Fruit fly (Drosophila melanogaster) whole organism, embryonic: ENCODE measurements around the gene CG31870.
A peak's percentile ranks its signal among the peaks of the same experiment; 100 is the strongest.

Experiments
- Aef1 ChIP-seq: fragments of 200-800 bp; sonication (Bioruptor generic); IDR thresholded peaks from 3 replicates; pipeline ENCODE4 v1.3.6; 2022; ENCODE audit warnings: missing biosample characterization, missing genetic modification characterization
- CG10565 ChIP-seq: fragments of 200-800 bp; sonication (Bioruptor generic); optimal IDR thresholded peaks from 3 replicates; lab custom pipeline; 2016; ENCODE audit warnings: missing biosample characterization, mild to moderate bottlenecking, missing genetic modification characterization
- CG10654 ChIP-seq: fragments of 200-800 bp; sonication (Bioruptor generic); optimal IDR thresholded peaks from 2 replicates; lab custom pipeline; 2016; ENCODE audit warnings: missing biosample characterization, missing genetic modification characterization
- CG12659 ChIP-seq: fragments of 200-800 bp; sonication (Bioruptor generic); optimal IDR thresholded peaks from 3 replicates; lab custom pipeline; 2017; ENCODE audit warnings: mild to moderate bottlenecking, missing biosample characterization, missing genetic modification reagents, missing genetic modification characterization
- CG13424 ChIP-seq: fragments of 200-800 bp; sonication (Bioruptor generic); optimal IDR thresholded peaks from 2 replicates; lab custom pipeline; 2019; ENCODE audit warnings: missing biosample characterization, mild to moderate bottlenecking, missing genetic modification characterization, moderate library complexity
- CG14050 ChIP-seq: fragments of 200-800 bp; sonication (Bioruptor generic); IDR thresholded peaks from 3 replicates; pipeline ENCODE4 v1.3.6; 2022; ENCODE audit warnings: missing biosample characterization, missing genetic modification characterization
- CG14667 ChIP-seq: fragments of 200-800 bp; sonication (Bioruptor generic); IDR thresholded peaks from 2 replicates; pipeline ENCODE4 v1.3.6; 2022; ENCODE audit warnings: missing biosample characterization, missing genetic modification characterization
- CG15601 ChIP-seq: fragments of 200-800 bp; sonication (Bioruptor generic); optimal IDR thresholded peaks from 3 replicates; lab custom pipeline; 2019; ENCODE audit warnings: missing biosample characterization, mild to moderate bottlenecking, missing genetic modification characterization, moderate library complexity
- CG17612 ChIP-seq: fragments of 200-800 bp; sonication (Bioruptor generic); IDR thresholded peaks from 2 replicates; pipeline ENCODE4 v1.3.6; 2022; ENCODE audit warnings: missing biosample characterization, missing genetic modification characterization
- CG18764 ChIP-seq: fragments of 200-800 bp; sonication (Bioruptor generic); optimal IDR thresholded peaks from 3 replicates; lab custom pipeline; 2016; ENCODE audit warnings: missing biosample characterization, missing genetic modification characterization
- CG3163 ChIP-seq: fragments of 200-800 bp; sonication (Bioruptor generic); optimal IDR thresholded peaks from 3 replicates; lab custom pipeline; 2016; ENCODE audit warnings: missing biosample characterization, missing genetic modification characterization
- CG32772 ChIP-seq: fragments of 200-800 bp; sonication (Bioruptor generic); IDR thresholded peaks from 2 replicates; pipeline ENCODE4 v1.3.6; 2022; ENCODE audit warnings: missing biosample characterization, missing genetic modification characterization
- CG3281 ChIP-seq: fragments of 200-800 bp; sonication (Bioruptor generic); optimal IDR thresholded peaks from 3 replicates; lab custom pipeline; 2017; ENCODE audit warnings: missing biosample characterization, mild to moderate bottlenecking, missing genetic modification characterization
- CG3847 ChIP-seq: fragments of 200-800 bp; sonication (Bioruptor generic); IDR thresholded peaks from 2 replicates; pipeline ENCODE4 v1.3.6; 2022; ENCODE audit warnings: missing biosample characterization, missing genetic modification characterization
- CG6272 ChIP-seq: fragments of 200-800 bp; sonication (Bioruptor generic); IDR thresholded peaks from 2 replicates; pipeline ENCODE4 v1.3.6; 2022; ENCODE audit warnings: missing biosample characterization, missing genetic modification characterization
- CG6654 ChIP-seq: fragments of 200-800 bp; sonication (Bioruptor generic); optimal IDR thresholded peaks from 2 replicates; lab custom pipeline; 2017; ENCODE audit warnings: missing biosample characterization, mild to moderate bottlenecking, missing genetic modification characterization
- CG6689 ChIP-seq: fragments of 200-800 bp; sonication (Bioruptor generic); IDR thresholded peaks from 2 replicates; pipeline ENCODE4 v1.3.6; 2022; ENCODE audit warnings: missing biosample characterization, missing genetic modification characterization
- CG7357 ChIP-seq: fragments of 200-800 bp; sonication (Bioruptor generic); IDR thresholded peaks from 3 replicates; pipeline ENCODE4 v1.3.6; 2022; ENCODE audit warnings: missing biosample characterization, missing genetic modification characterization
- CG7839 ChIP-seq: fragments of 200-800 bp; sonication (Bioruptor generic); optimal IDR thresholded peaks from 3 replicates; lab custom pipeline; 2018; ENCODE audit warnings: missing biosample characterization, mild to moderate bottlenecking, missing genetic modification characterization, moderate library complexity
- Eip74EF ChIP-seq, 2 experiments: fragments of 200-800 bp in 1 of 2; fragments of >200 bp in 1 of 2; sonication (Bioruptor generic) in 1 of 2; optimal IDR thresholded peaks; 2 replicates each; lab custom pipeline; 2017 to 2019; ENCODE audit warnings: missing biosample characterization in 2 of 2, missing genetic modification characterization in 2 of 2, mild to moderate bottlenecking in 1 of 2, moderate library complexity in 1 of 2
- Ets65A ChIP-seq: fragments of 200-800 bp; sonication (Bioruptor generic); peaks from one replicate; lab custom pipeline; 2016; ENCODE audit warnings: missing biosample characterization, missing genetic modification characterization
- H15 ChIP-seq: fragments of 200-800 bp; sonication (Bioruptor generic); IDR thresholded peaks from 3 replicates; pipeline ENCODE4 v1.3.6; 2022; ENCODE audit warnings: missing biosample characterization, missing genetic modification characterization
- Hey ChIP-seq: fragments of 200-800 bp; sonication (Bioruptor generic); optimal IDR thresholded peaks from 3 replicates; lab custom pipeline; 2018; ENCODE audit warnings: missing biosample characterization, mild to moderate bottlenecking, missing genetic modification characterization
- Hmr ChIP-seq: fragments of 200-800 bp; sonication (Bioruptor generic); optimal IDR thresholded peaks from 3 replicates; lab custom pipeline; 2017; ENCODE audit warnings: mild to moderate bottlenecking, missing biosample characterization, missing genetic modification reagents, missing genetic modification characterization
- MBD-R2 ChIP-seq: fragments of 200-800 bp; sonication (Bioruptor generic); IDR thresholded peaks from 2 replicates; pipeline ENCODE4 v1.3.6; 2022; ENCODE audit warnings: missing biosample characterization, missing genetic modification characterization
- MESR4 ChIP-seq: fragments of 200-800 bp; sonication (Bioruptor generic); optimal IDR thresholded peaks from 2 replicates; lab custom pipeline; 2018; ENCODE audit warnings: missing biosample characterization, mild to moderate bottlenecking, missing genetic modification characterization, moderate library complexity
- Max ChIP-seq: fragments of 200-800 bp; sonication (Bioruptor generic); optimal IDR thresholded peaks from 2 replicates; lab custom pipeline; 2016; ENCODE audit warnings: missing biosample characterization, mild to moderate bottlenecking, missing genetic modification characterization
- Sry-β ChIP-seq: fragments of 200-800 bp; sonication (Bioruptor generic); optimal IDR thresholded peaks from 2 replicates; lab custom pipeline; 2018; ENCODE audit warnings: missing biosample characterization, mild to moderate bottlenecking, missing genetic modification characterization, moderate library complexity
- az2 ChIP-seq: fragments of 200-800 bp; sonication (Bioruptor generic); optimal IDR thresholded peaks from 3 replicates; lab custom pipeline; 2016; ENCODE audit warnings: missing biosample characterization, missing genetic modification characterization
- bsh ChIP-seq, 2 experiments: fragments of 200-800 bp; sonication (Bioruptor generic); optimal IDR thresholded peaks; 2 replicates each; lab custom pipeline; 2017 to 2018; ENCODE audit warnings: mild to moderate bottlenecking in 2 of 2, missing biosample characterization in 2 of 2, missing genetic modification characterization in 2 of 2, moderate library complexity in 1 of 2
- disco-r ChIP-seq: fragments of 200-800 bp; sonication (Bioruptor generic); optimal IDR thresholded peaks from 2 replicates; lab custom pipeline; 2016; ENCODE audit warnings: missing biosample characterization, missing genetic modification characterization
- dmrt11E ChIP-seq: fragments of 200-800 bp; sonication (Bioruptor generic); optimal IDR thresholded peaks from 3 replicates; lab custom pipeline; 2018; ENCODE audit warnings: missing biosample characterization, mild to moderate bottlenecking, missing genetic modification characterization, moderate library complexity
- en ChIP-seq: fragments of 200-800 bp; sonication (Bioruptor generic); optimal IDR thresholded peaks from 2 replicates; lab custom pipeline; 2016; ENCODE audit warnings: missing biosample characterization, missing genetic modification characterization
- esg ChIP-seq: fragments of 200-800 bp; sonication (Bioruptor generic); conservative IDR thresholded peaks from 2 replicates; pipeline ENCODE4 v1.3.6; 2022; ENCODE audit warnings: missing biosample characterization, missing genetic modification characterization
- ewg ChIP-seq: fragments of 200-800 bp; sonication (Bioruptor generic); optimal IDR thresholded peaks from 3 replicates; lab custom pipeline; 2017; ENCODE audit warnings: mild to moderate bottlenecking, missing biosample characterization, missing genetic modification reagents, missing genetic modification characterization
- fd96Cb ChIP-seq: fragments of 200-800 bp; sonication (Bioruptor generic); optimal IDR thresholded peaks from 2 replicates; lab custom pipeline; 2018; ENCODE audit warnings: missing biosample characterization, mild to moderate bottlenecking, missing genetic modification characterization, moderate library complexity
- gfzf ChIP-seq: fragments of 200-800 bp; sonication (Bioruptor generic); optimal IDR thresholded peaks from 2 replicates; lab custom pipeline; 2016; ENCODE audit warnings: missing biosample characterization, mild to moderate bottlenecking, missing genetic modification characterization, moderate library complexity
- h ChIP-seq: fragments of >200 bp; optimal IDR thresholded peaks from 2 replicates; lab custom pipeline; 2017
- jigr1 ChIP-seq: fragments of 200-800 bp; sonication (Bioruptor generic); IDR thresholded peaks from 3 replicates; pipeline ENCODE4 v1.3.6; 2022; ENCODE audit warnings: missing biosample characterization, missing genetic modification characterization
- klu ChIP-seq: fragments of 200-800 bp; sonication (Bioruptor generic); IDR thresholded peaks from 2 replicates; pipeline ENCODE4 v1.3.6; 2022; ENCODE audit warnings: missing biosample characterization, missing genetic modification characterization
- nmo ChIP-seq: fragments of 200-800 bp; sonication (Bioruptor generic); optimal IDR thresholded peaks from 2 replicates; lab custom pipeline; 2018; ENCODE audit warnings: missing biosample characterization, mild to moderate bottlenecking, missing genetic modification characterization, moderate library complexity
- peb ChIP-seq: fragments of 200-800 bp; sonication (Bioruptor generic); IDR thresholded peaks from 2 replicates; pipeline ENCODE4 v1.3.6; 2022; ENCODE audit warnings: missing biosample characterization, missing genetic modification characterization
- pfk ChIP-seq: fragments of 200-800 bp; sonication (Bioruptor generic); optimal IDR thresholded peaks from 2 replicates; lab custom pipeline; 2018; ENCODE audit warnings: missing biosample characterization, mild to moderate bottlenecking, missing genetic modification characterization, moderate library complexity
- pum ChIP-seq: fragments of 200-800 bp; sonication (Bioruptor generic); optimal IDR thresholded peaks from 2 replicates; lab custom pipeline; 2016; ENCODE audit warnings: missing biosample characterization, missing genetic modification characterization
- row ChIP-seq: fragments of 200-800 bp; sonication (Bioruptor generic); IDR thresholded peaks from 3 replicates; pipeline ENCODE4 v1.3.6; 2022; ENCODE audit warnings: missing biosample characterization, missing genetic modification characterization
- sd ChIP-seq: fragments of 200-800 bp; sonication (Bioruptor generic); optimal IDR thresholded peaks from 3 replicates; lab custom pipeline; 2018; ENCODE audit warnings: missing biosample characterization, mild to moderate bottlenecking, missing genetic modification characterization, moderate library complexity
- slou ChIP-seq: fragments of 200-800 bp; sonication (Bioruptor generic); optimal IDR thresholded peaks from 3 replicates; lab custom pipeline; 2016; ENCODE audit warnings: missing biosample characterization, missing genetic modification characterization
- sqz ChIP-seq: fragments of 200-800 bp; sonication (Bioruptor generic); optimal IDR thresholded peaks from 3 replicates; lab custom pipeline; 2018; ENCODE audit warnings: missing biosample characterization, mild to moderate bottlenecking, missing genetic modification characterization
- ssp ChIP-seq: fragments of 200-800 bp; sonication (Bioruptor generic); IDR thresholded peaks from 2 replicates; pipeline ENCODE4 v1.3.6; 2022; ENCODE audit warnings: missing biosample characterization, missing genetic modification characterization
- tin ChIP-seq: fragments of 200-800 bp; sonication (Bioruptor generic); optimal IDR thresholded peaks from 3 replicates; lab custom pipeline; 2016; ENCODE audit warnings: missing biosample characterization, missing genetic modification characterization

The CG31870 gene

DNA sequence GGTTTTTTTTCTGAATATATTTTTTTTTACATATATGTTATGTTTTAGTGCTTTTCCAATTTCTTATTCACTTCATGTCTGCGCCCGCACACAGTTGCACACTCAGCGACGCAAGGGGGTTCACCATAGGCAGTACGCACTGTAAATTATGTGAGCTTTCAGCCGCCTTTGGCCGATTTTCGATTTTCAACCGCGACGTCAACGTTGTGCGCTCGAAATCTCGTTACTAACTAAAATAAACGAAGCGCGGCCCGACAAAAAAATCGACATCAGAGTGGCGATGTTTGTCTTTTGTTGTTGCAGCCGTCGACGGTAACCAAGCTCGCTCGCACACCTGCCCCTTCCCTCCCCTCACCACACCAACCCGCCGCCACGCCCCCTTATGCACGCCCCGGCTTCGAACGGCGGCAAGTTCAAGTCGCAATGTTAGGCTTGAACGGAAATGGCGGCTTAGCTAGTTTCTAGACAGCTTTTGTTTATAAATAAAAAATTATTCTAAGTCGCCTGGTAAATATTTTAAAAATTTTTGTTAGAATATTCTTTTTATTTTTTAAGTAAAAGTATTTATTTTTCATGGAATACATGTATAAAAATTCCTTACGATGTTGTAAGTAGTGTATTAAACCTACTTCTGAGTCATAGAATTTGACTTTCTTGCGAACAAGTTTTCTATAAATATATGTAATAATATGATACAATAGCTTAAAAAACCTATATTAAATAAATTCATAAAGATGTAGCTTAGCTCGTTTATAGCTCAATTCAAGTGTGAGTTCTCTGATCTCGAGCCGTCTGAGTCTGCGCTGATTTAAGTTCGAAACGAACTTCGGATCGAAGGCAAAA is 11.1 kb downstream of the CG31870 start, which contains the start of gene CG31869 (continued):
- peak; percentile 86 for TF ChIP-seq Ets65A
- no peak for TF ChIP-seq klu (GFP tag; lab: Robert Waterston, UW)
- TF ChIP-seq CG6272 (GFP tag; lab: Robert Waterston, UW): no peak
- no peak for TF ChIP-seq ssp
- TF ChIP-seq fd96Cb (tag; lab: Kevin White, UChicago): no peak
- TF ChIP-seq pum: no peak
- no peak for TF ChIP-seq CG12659 (GFP tag; lab: Kevin White, UChicago)
- no peak for TF ChIP-seq Hey (tag; lab: Kevin White, UChicago)
- TF ChIP-seq en: no peak
- no peak for TF ChIP-seq Hmr
- no peak for TF ChIP-seq Max (GFP tag; lab: Kevin White, UChicago)
- no peak for TF ChIP-seq sd (tag; lab: Kevin White, UChicago)
- TF ChIP-seq CG3163: no peak
- TF ChIP-seq CG7839 (tag; lab: Kevin White, UChicago): peak; percentile 15
- TF ChIP-seq peb (GFP tag; lab: Robert Waterston, UW): no peak
- no peak for TF ChIP-seq nmo
- TF ChIP-seq Aef1: peak; percentile 16; the same call in 1 of the 3 replicates
- no peak for TF ChIP-seq disco-r
- no peak for TF ChIP-seq dmrt11E (tag; lab: Kevin White, UChicago)
- TF ChIP-seq sqz (GFP tag; lab: Kevin White, UChicago): peak; percentile 57
- TF ChIP-seq CG10565 (GFP tag; lab: Kevin White, UChicago): no peak
- 0 out of 2 replicates have a peak, but pooled peaks have one; percentile 16 for TF ChIP-seq CG3847 (GFP tag; lab: Robert Waterston, UW)
- no peak for TF ChIP-seq az2 (GFP tag; lab: Kevin White, UChicago)
- no peak for TF ChIP-seq esg (GFP tag; lab: Robert Waterston, UW)
- no peak for TF ChIP-seq H15
- no peak for TF ChIP-seq CG15601 (tag; lab: Kevin White, UChicago)
- no peak for TF ChIP-seq slou (GFP tag; lab: Kevin White, UChicago)
- no peak for TF ChIP-seq CG32772 (GFP tag; lab: Robert Waterston, UW)
- no peak for TF ChIP-seq ewg (GFP tag; lab: Kevin White, UChicago)
- TF ChIP-seq MBD-R2 (GFP tag; lab: Robert Waterston, UW): no peak
- TF ChIP-seq pfk: no peak
- TF ChIP-seq tin: no peak
- 0 out of 2 replicates have a peak, but pooled peaks have one; percentile 11 for TF ChIP-seq CG14667
- TF ChIP-seq bsh (GFP tag; optimal IDR thresholded peaks at IDR 0.05; lab: Kevin White, UChicago): no peak
- TF ChIP-seq CG14050 (GFP tag; lab: Robert Waterston, UW): no peak
- TF ChIP-seq CG3281 (GFP tag; lab: Kevin White, UChicago): no peak
- TF ChIP-seq CG6689 (GFP tag; lab: Robert Waterston, UW): no peak
- TF ChIP-seq CG17612: no peak
- no peak for TF ChIP-seq h (lab: Kevin White, UChicago)
- TF ChIP-seq row (GFP tag; lab: Robert Waterston, UW): peak; percentile 41
- no peak for TF ChIP-seq gfzf (GFP tag; lab: Kevin White, UChicago)
- TF ChIP-seq jigr1 (GFP tag; lab: Robert Waterston, UW): no peak
- no peak for TF ChIP-seq CG7357
- TF ChIP-seq Sry-β (GFP tag; lab: Kevin White, UChicago): peak; percentile 86
- TF ChIP-seq CG18764 (GFP tag; lab: Kevin White, UChicago): no peak
- no peak for TF ChIP-seq MESR4 (GFP tag; lab: Kevin White, UChicago)
- no peak for TF ChIP-seq Eip74EF (GFP tag; optimal IDR thresholded peaks at IDR 0.05; lab: Kevin White, UChicago)
- TF ChIP-seq CG13424 (tag; lab: Kevin White, UChicago): no peak
- no peak for TF ChIP-seq CG10654 (GFP tag; lab: Kevin White, UChicago)
- no peak for TF ChIP-seq CG6654 (GFP tag; lab: Kevin White, UChicago)
